Fruit fly (Drosophila melanogaster): Measurements from ENCODE around the gene TM9SF2.

TM9SF2 gene

DNA sequence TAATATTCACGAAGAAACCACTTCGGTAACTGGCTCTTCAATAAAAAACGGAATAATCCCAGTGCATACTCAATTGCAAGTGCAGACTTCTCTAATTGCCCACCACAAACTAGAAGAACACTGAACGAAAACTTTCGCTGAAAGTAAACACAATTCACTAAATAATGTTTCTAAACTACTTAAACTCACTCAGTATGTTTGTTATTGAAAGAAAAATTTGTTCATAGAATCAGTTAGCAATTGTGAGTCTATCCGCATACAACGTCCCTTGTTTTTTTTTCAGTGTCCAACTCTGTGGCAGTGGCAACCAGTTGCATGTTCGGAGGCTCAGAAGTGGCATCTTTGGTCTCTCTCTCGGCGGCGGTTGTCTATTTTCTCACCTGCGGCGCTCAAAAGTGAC, 12.7 kb downstream of the TM9SF2 start:
- TF ChIP-seq E2f2 (GFP tag; IDR thresholded peaks at IDR 0.05), result no peak
- TF ChIP-seq CG13624 (GFP tag; optimal IDR thresholded peaks at IDR 0.05), result no peak
- TF ChIP-seq CG12155 (GFP tag; optimal IDR thresholded peaks at IDR 0.05), result no peak
- TF ChIP-seq Med (GFP tag), result no peak
- 0 out of 2 replicates have a peak, but pooled peaks have one; percentile 52 for TF ChIP-seq CG32772 (GFP tag; IDR thresholded peaks at IDR 0.05)
- TF ChIP-seq CG4730 (GFP tag; IDR thresholded peaks at IDR 0.05), result no peak
- no peak for TF ChIP-seq dmrt99B (tag; optimal IDR thresholded peaks at IDR 0.05)
- TF ChIP-seq CG6765 (GFP tag; optimal IDR thresholded peaks at IDR 0.05), result no peak
- no peak for TF ChIP-seq HLHmδ (GFP tag; optimal IDR thresholded peaks at IDR 0.05)
- TF ChIP-seq CG6689 (GFP tag; IDR thresholded peaks at IDR 0.05), result no peak
- no peak for TF ChIP-seq HmgD (GFP tag; optimal IDR thresholded peaks at IDR 0.05)
- no peak for TF ChIP-seq btn (GFP tag; optimal IDR thresholded peaks at IDR 0.05)
- TF ChIP-seq CG15011 (GFP tag; optimal IDR thresholded peaks at IDR 0.05), result no peak
- no peak for TF ChIP-seq ro (GFP tag; IDR thresholded peaks at IDR 0.05)
- no peak for TF ChIP-seq kni (GFP tag; optimal IDR thresholded peaks at IDR 0.05)
- TF ChIP-seq org-1 (GFP tag; optimal IDR thresholded peaks at IDR 0.05), result no peak
- TF ChIP-seq pnt (GFP tag; optimal IDR thresholded peaks at IDR 0.05), result peak; percentile 20
- TF ChIP-seq fd96Cb (tag; optimal IDR thresholded peaks at IDR 0.05), result peak; percentile 22
- peak; percentile 16 for TF ChIP-seq az2 (GFP tag; optimal IDR thresholded peaks at IDR 0.05)
- TF ChIP-seq CG8765 (GFP tag; IDR thresholded peaks at IDR 0.05), result 0 out of 2 replicates have a peak, but pooled peaks have one; percentile 32
- TF ChIP-seq Spps (tag; optimal IDR thresholded peaks at IDR 0.05), result no peak
- no peak for TF ChIP-seq ttk (GFP tag; IDR thresholded peaks at IDR 0.05)
- no peak for TF ChIP-seq Neu2 (GFP tag; optimal IDR thresholded peaks at IDR 0.05; ENCODE audit: borderline replicate concordance)
- TF ChIP-seq onecut (GFP tag; IDR thresholded peaks at IDR 0.05), result no peak
- peak; percentile 48; the same call in 1 of the 3 replicates for TF ChIP-seq otp (GFP tag; IDR thresholded peaks at IDR 0.05)
- TF ChIP-seq Hr3 (GFP tag; optimal IDR thresholded peaks at IDR 0.05), result no peak
- TF ChIP-seq CG30431 (GFP tag; optimal IDR thresholded peaks at IDR 0.05), result peak; percentile 13
- no peak for TF ChIP-seq dimm (GFP tag; IDR thresholded peaks at IDR 0.05)
- no peak for TF ChIP-seq run (tag; optimal IDR thresholded peaks at IDR 0.05)
- peak; percentile 17 for TF ChIP-seq CG9727 (GFP tag; optimal IDR thresholded peaks at IDR 0.05)
- no peak for TF ChIP-seq crp (GFP tag; optimal IDR thresholded peaks at IDR 0.05)
- peak; percentile 2 for TF ChIP-seq CG9609 (GFP tag; optimal IDR thresholded peaks at IDR 0.05)
- no peak for TF ChIP-seq unpg (GFP tag; optimal IDR thresholded peaks at IDR 0.05)
- no peak for TF ChIP-seq Ada2b (GFP tag; IDR thresholded peaks at IDR 0.05)
- TF ChIP-seq chinmo (GFP tag; IDR thresholded peaks at IDR 0.05; ENCODE audit: partially characterized antibody), result no peak
- TF ChIP-seq CG3847 (GFP tag; IDR thresholded peaks at IDR 0.05), result no peak
- TF ChIP-seq en (GFP tag; optimal IDR thresholded peaks at IDR 0.05), result no peak
- no peak for TF ChIP-seq esg (GFP tag; conservative IDR thresholded peaks at IDR 0.05)
- TF ChIP-seq sisA (GFP tag; IDR thresholded peaks at IDR 0.05), result peak; percentile 33; the same call in 1 of the 2 replicates
- TF ChIP-seq CG12299 (tag; optimal IDR thresholded peaks at IDR 0.05), result no peak
- peak; percentile 23 for TF ChIP-seq CG4820 (GFP tag; optimal IDR thresholded peaks at IDR 0.05)
- TF ChIP-seq vvl (GFP tag; IDR thresholded peaks at IDR 0.05), result 0 out of 2 replicates have a peak, but pooled peaks have one; percentile 44
- no peak for TF ChIP-seq HLH4C (GFP tag; IDR thresholded peaks at IDR 0.05; ENCODE audit: partially characterized antibody)
- TF ChIP-seq HLH54F (GFP tag; optimal IDR thresholded peaks at IDR 0.05), result no peak
- TF ChIP-seq CG32767 (GFP tag; IDR thresholded peaks at IDR 0.05), result no peak
- TF ChIP-seq Xbp1 (GFP tag; optimal IDR thresholded peaks at IDR 0.05), result peak; percentile 15
- no peak for TF ChIP-seq ATbp (GFP tag; optimal IDR thresholded peaks at IDR 0.05)
- TF ChIP-seq ap (GFP tag; IDR thresholded peaks at IDR 0.05), result no peak
- TF ChIP-seq oc (tag; optimal IDR thresholded peaks at IDR 0.05), result no peak
- TF ChIP-seq Blimp-1 (GFP tag; optimal IDR thresholded peaks at IDR 0.05), result peak; percentile 39
- TF ChIP-seq CG3995 (GFP tag; optimal IDR thresholded peaks at IDR 0.05), result no peak
- no peak for TF ChIP-seq dm (GFP tag; optimal IDR thresholded peaks at IDR 0.05)
